Worm (Caenorhabditis elegans) whole organism, young adult: ENCODE measurements around the gene cpsf-4.

Source experiments
- B0019.2 ChIP-seq: fragments of 200-800 bp; sonication (Bioruptor generic); conservative IDR thresholded peaks from 2 replicates; pipeline ENCODE4 v1.3.6; 2022; ENCODE audit warnings: missing genetic modification reagents, missing genetic modification characterization, missing compliant biosample characterization
- B0261.1 ChIP-seq: sonication (generic microtip); optimal IDR thresholded peaks from 2 replicates; lab custom pipeline; 2016; ENCODE audit warnings: mild to moderate bottlenecking, missing genetic modification characterization, moderate library complexity, missing compliant biosample characterization
- C06A6.2 ChIP-seq: fragments of 200-800 bp; sonication (Bioruptor generic); conservative IDR thresholded peaks from 2 replicates; pipeline ENCODE4 v1.3.6; 2022; ENCODE audit warnings: missing genetic modification characterization, missing compliant biosample characterization
- C17E4.6 ChIP-seq: fragments of 200-800 bp; sonication (Bioruptor generic); IDR thresholded peaks from 2 replicates; pipeline ENCODE4 v1.3.6; 2022; ENCODE audit warnings: missing genetic modification reagents, missing genetic modification characterization, missing compliant biosample characterization
- F49E8.2 ChIP-seq: sonication (generic microtip); optimal IDR thresholded peaks from 3 replicates; lab custom pipeline; 2017; ENCODE audit warnings: missing genetic modification characterization, mild to moderate bottlenecking, missing compliant biosample characterization, antibody characterized with exemption, moderate library complexity; ENCODE audit not compliant: insufficient read depth
- F52B5.7 ChIP-seq: sonication (generic microtip); optimal IDR thresholded peaks from 2 replicates; lab custom pipeline; 2016; ENCODE audit warnings: mild to moderate bottlenecking, missing genetic modification characterization, missing compliant biosample characterization
- F55B11.4 ChIP-seq: sonication (generic microtip); optimal IDR thresholded peaks from 2 replicates; lab custom pipeline; 2016; ENCODE audit warnings: missing compliant biosample characterization, missing genetic modification characterization, borderline replicate concordance; ENCODE audit not compliant: insufficient read depth
- T07F8.4 ChIP-seq: sonication (generic microtip); optimal IDR thresholded peaks from 2 replicates; lab custom pipeline; 2016; ENCODE audit warnings: mild to moderate bottlenecking, missing genetic modification characterization, moderate library complexity, missing compliant biosample characterization
- Y56A3A.18 ChIP-seq: fragments of 200-800 bp; sonication (Bioruptor generic); IDR thresholded peaks from 2 replicates; pipeline ENCODE4 v1.3.6; 2022; ENCODE audit warnings: missing genetic modification reagents, missing genetic modification characterization, missing compliant biosample characterization
- akir-1 ChIP-seq: fragments of 200-800 bp; sonication (Bioruptor generic); optimal IDR thresholded peaks from 2 replicates; lab custom pipeline; 2018; ENCODE audit warnings: mild to moderate bottlenecking, missing genetic modification characterization, moderate library complexity, missing compliant biosample characterization
- aptf-3 ChIP-seq: fragments of 200-800 bp; sonication (Bioruptor generic); IDR thresholded peaks from 2 replicates; pipeline ENCODE4 v1.3.6; 2022; ENCODE audit warnings: missing genetic modification characterization, missing compliant biosample characterization
- attf-5 ChIP-seq: fragments of 200-800 bp; sonication (Bioruptor generic); optimal IDR thresholded peaks from 2 replicates; lab custom pipeline; 2018; ENCODE audit warnings: mild to moderate bottlenecking, missing genetic modification characterization, missing compliant biosample characterization
- attf-6 ChIP-seq: fragments of 200-800 bp; sonication (Bioruptor generic); IDR thresholded peaks from 2 replicates; pipeline ENCODE4 v1.3.6; 2022; ENCODE audit warnings: missing genetic modification reagents, missing genetic modification characterization, missing compliant biosample characterization
- ccch-3 ChIP-seq: fragments of 200-800 bp; sonication (Bioruptor generic); optimal IDR thresholded peaks from 2 replicates; lab custom pipeline; 2018; ENCODE audit warnings: mild to moderate bottlenecking, missing genetic modification characterization, missing compliant biosample characterization
- ceh-91 ChIP-seq: fragments of 200-800 bp; sonication (Bioruptor generic); IDR thresholded peaks from 2 replicates; pipeline ENCODE4 v1.3.6; 2022; ENCODE audit warnings: missing genetic modification reagents, missing genetic modification characterization, missing compliant biosample characterization
- efl-1 ChIP-seq: fragments of 150-350 bp; optimal IDR thresholded peaks from 2 replicates; lab custom pipeline; 2014; ENCODE audit warnings: missing biosample characterization, missing genetic modification reagents, missing genetic modification characterization
- hlh-12 ChIP-seq: sonication (generic microtip); optimal IDR thresholded peaks from 2 replicates; lab custom pipeline; 2016; ENCODE audit warnings: missing genetic modification characterization, missing compliant biosample characterization
- hsf-1 ChIP-seq: fragments of 200-800 bp; sonication (Bioruptor generic); IDR thresholded peaks from 2 replicates; pipeline ENCODE4 v1.3.6; 2022; ENCODE audit warnings: missing genetic modification reagents, missing genetic modification characterization, missing compliant biosample characterization
- lin-26 ChIP-seq: fragments of 200-800 bp; sonication (Bioruptor generic); IDR thresholded peaks from 2 replicates; pipeline ENCODE4 v1.3.6; 2022; ENCODE audit warnings: missing genetic modification reagents, missing genetic modification characterization, missing compliant biosample characterization
- lin-54 ChIP-seq: fragments of 200-800 bp; sonication (Bioruptor generic); optimal IDR thresholded peaks from 2 replicates; lab custom pipeline; 2018; ENCODE audit warnings: mild to moderate bottlenecking, missing genetic modification characterization, missing compliant biosample characterization
- madf-6 ChIP-seq: fragments of 200-800 bp; sonication (Bioruptor generic); IDR thresholded peaks from 2 replicates; pipeline ENCODE4 v1.3.6; 2022; ENCODE audit warnings: missing genetic modification reagents, missing genetic modification characterization, missing compliant biosample characterization
- madf-8 ChIP-seq: fragments of 200-800 bp; sonication (Bioruptor generic); conservative IDR thresholded peaks from 2 replicates; pipeline ENCODE4 v1.3.6; 2022; ENCODE audit warnings: missing genetic modification reagents, missing genetic modification characterization, missing compliant biosample characterization
- nfyb-1 ChIP-seq: fragments of 200-800 bp; sonication (Bioruptor generic); IDR thresholded peaks from 2 replicates; pipeline ENCODE4 v1.3.6; 2022; ENCODE audit warnings: missing genetic modification reagents, missing genetic modification characterization, missing compliant biosample characterization
- nhr-27 ChIP-seq: fragments of 200-800 bp; sonication (Bioruptor generic); optimal IDR thresholded peaks from 2 replicates; lab custom pipeline; 2018; ENCODE audit warnings: mild to moderate bottlenecking, missing genetic modification characterization, moderate library complexity, missing compliant biosample characterization
- pha-4 ChIP-seq: fragments of 150-350 bp; sonication (generic microtip); optimal IDR thresholded peaks from 2 replicates; lab custom pipeline; 2014; ENCODE audit warnings: missing biosample characterization, missing genetic modification reagents, missing genetic modification characterization
- rpc-1 ChIP-seq, 2 experiments: fragments of 150-350 bp in 1 of 2; sonication (generic microtip) in 1 of 2; optimal IDR thresholded peaks; 2 replicates each; lab custom pipeline; 2014 to 2018; ENCODE audit warnings: missing biosample characterization in 1 of 2, missing genetic modification characterization in 1 of 2, missing genetic modification reagents in 1 of 2, missing genotype in 1 of 2
- snpc-1.3 ChIP-seq: sonication (generic microtip); optimal IDR thresholded peaks from 2 replicates; lab custom pipeline; 2017; ENCODE audit warnings: missing genetic modification characterization, mild to moderate bottlenecking, missing compliant biosample characterization, antibody characterized with exemption, moderate library complexity, missing genotype, missing genetic modification reagents; ENCODE audit not compliant: insufficient read depth
- somi-1 ChIP-seq: fragments of 200-800 bp; sonication (Bioruptor generic); optimal IDR thresholded peaks from 2 replicates; lab custom pipeline; 2018; ENCODE audit warnings: mild to moderate bottlenecking, missing genetic modification characterization, missing compliant biosample characterization
- sptf-2 ChIP-seq: fragments of 200-800 bp; sonication (Bioruptor generic); optimal IDR thresholded peaks from 2 replicates; lab custom pipeline; 2018; ENCODE audit warnings: mild to moderate bottlenecking, missing genetic modification characterization, missing compliant biosample characterization
- tbx-9 ChIP-seq: sonication (generic microtip); optimal IDR thresholded peaks from 2 replicates; lab custom pipeline; 2016; ENCODE audit warnings: borderline replicate concordance, missing genetic modification characterization, inconsistent platforms, missing compliant biosample characterization
- xnd-1 ChIP-seq: sonication (generic microtip); optimal IDR thresholded peaks from 2 replicates; lab custom pipeline; 2016; ENCODE audit warnings: missing genotype, missing genetic modification reagents, missing genetic modification characterization, missing compliant biosample characterization
- ztf-22 ChIP-seq: fragments of 200-800 bp; sonication (Bioruptor generic); optimal IDR thresholded peaks from 2 replicates; lab custom pipeline; 2018; ENCODE audit warnings: mild to moderate bottlenecking, missing genetic modification characterization, moderate library complexity, missing compliant biosample characterization
- ztf-28 ChIP-seq: fragments of 200-800 bp; sonication (Bioruptor generic); IDR thresholded peaks from 2 replicates; pipeline ENCODE4 v1.3.6; 2022; ENCODE audit warnings: missing genetic modification reagents, missing genetic modification characterization, missing compliant biosample characterization

The cpsf-4 gene

DNA sequence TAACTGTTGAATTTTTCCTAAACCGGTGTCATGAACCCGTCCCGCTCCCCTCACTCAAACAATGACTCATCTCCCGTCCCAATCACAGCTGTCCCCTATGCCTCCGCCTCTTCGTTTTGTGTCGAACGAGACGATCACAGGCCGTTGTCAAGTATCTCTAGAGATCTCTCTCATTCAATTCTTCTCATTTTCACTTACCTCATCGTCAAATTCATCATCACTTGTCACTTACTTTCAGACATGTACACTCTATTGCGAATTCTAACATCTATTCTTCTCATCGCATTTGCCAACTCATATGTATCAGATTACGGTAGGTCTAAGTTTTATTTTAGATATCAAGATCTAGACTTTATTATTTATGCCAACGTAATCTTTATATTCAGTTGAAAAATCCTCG lies 35.7 kb downstream of the cpsf-4 start, which contains the start of gene K08E4.3:
Gene K08E4.3 (plus strand): TSS at position 235 of the 400 bp plus-strand sequence.
- no peak for TF ChIP-seq tbx-9
- no peak for TF ChIP-seq attf-5
- TF ChIP-seq sptf-2, result no peak
- no peak for TF ChIP-seq ccch-3 (GFP tag; lab: Kevin White, UChicago)
- TF ChIP-seq F55B11.4, result no peak
- TF ChIP-seq ztf-22 (GFP tag; lab: Kevin White, UChicago), result no peak
- TF ChIP-seq lin-26 (GFP tag; lab: Robert Waterston, UW), result no peak
- no peak for TF ChIP-seq snpc-1.3 (tag; lab: Kevin White, UChicago)
- no peak for TF ChIP-seq rpc-1 (optimal IDR thresholded peaks at IDR 0.05; lab: Kevin White, UChicago)
- no peak for TF ChIP-seq rpc-1 (tag; optimal IDR thresholded peaks at IDR 0.05; lab: Kevin White, UChicago)
- TF ChIP-seq B0019.2 (GFP tag; lab: Robert Waterston, UW), result no peak
- TF ChIP-seq F52B5.7 (tag; lab: Kevin White, UChicago), result no peak
- TF ChIP-seq akir-1 (GFP tag; lab: Kevin White, UChicago), result no peak
- TF ChIP-seq aptf-3 (GFP tag; lab: Robert Waterston, UW), result no peak

DNA sequence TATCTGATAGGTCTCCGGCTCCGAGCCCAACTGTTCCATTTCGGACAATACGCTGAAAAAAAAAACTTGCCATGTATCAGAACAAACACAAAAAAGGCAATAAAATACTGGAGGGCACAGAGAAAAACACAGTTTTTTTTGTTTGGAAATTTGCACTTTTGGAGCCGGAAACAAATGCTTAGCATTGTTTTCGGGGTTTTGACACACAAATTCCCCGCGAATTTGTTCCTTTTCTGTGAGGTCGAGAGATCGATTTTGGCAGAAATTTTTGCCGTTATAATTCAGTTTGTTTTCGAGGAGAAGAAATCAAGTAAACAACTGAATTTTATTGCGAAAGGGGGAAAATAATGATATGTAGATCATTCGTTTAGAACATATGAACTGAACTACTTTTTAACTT lies 36.6 kb downstream of the cpsf-4 start, which contains the start of gene K08E4.2:
Gene K08E4.2 (minus strand): TSS at position 54 of the 400 bp plus-strand sequence.
- TF ChIP-seq ceh-91 (GFP tag; lab: Robert Waterston, UW), result 0 out of 2 replicates have a peak, but pooled peaks have one; percentile 8
- TF ChIP-seq efl-1 (GFP tag; lab: Kevin White, UChicago), result peak; percentile 58
- TF ChIP-seq madf-6, result peak; percentile 57; the same call in 1 of the 2 replicates
- TF ChIP-seq Y56A3A.18, result no peak
- TF ChIP-seq madf-8 (GFP tag; lab: Robert Waterston, UW), result 0 out of 2 replicates have a peak, but pooled peaks have one; percentile 18
- TF ChIP-seq F49E8.2 (tag; lab: Kevin White, UChicago), result no peak
- no peak for TF ChIP-seq lin-54 (GFP tag; lab: Kevin White, UChicago)
- peak; percentile 28 for TF ChIP-seq xnd-1 (tag; lab: Kevin White, UChicago)

DNA sequence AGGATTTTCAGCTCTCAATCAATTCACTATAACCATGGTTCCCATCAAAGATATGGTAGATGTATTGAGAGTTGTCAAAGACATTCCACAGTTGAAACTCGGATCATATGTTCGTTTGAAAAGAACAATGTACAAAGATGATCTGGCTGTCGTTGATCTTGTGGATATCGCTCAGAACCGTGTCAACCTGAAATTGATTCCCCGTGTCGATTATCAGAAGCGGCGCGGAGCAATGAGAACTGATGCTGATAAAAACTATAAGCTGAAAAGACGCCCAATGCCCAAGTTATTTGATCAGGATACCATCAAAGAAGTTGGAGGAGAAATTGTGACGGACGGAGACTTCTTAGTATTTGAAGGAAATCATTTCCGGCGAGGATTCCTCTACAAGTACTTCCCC lies 40.8 kb downstream of the cpsf-4 start:
- TF ChIP-seq nfyb-1 (GFP tag; lab: Robert Waterston, UW) (no peak), hsf-1 (GFP tag; lab: Robert Waterston, UW) (no peak), B0261.1 (tag; lab: Kevin White, UChicago) (no peak), pha-4 (tag; lab: Kevin White, UChicago) (no peak), madf-6 (no peak), lin-26 (GFP tag; lab: Robert Waterston, UW) (no peak), ztf-28 (GFP tag; lab: Robert Waterston, UW) (no peak), C17E4.6 (GFP tag; lab: Robert Waterston, UW) (no peak), tbx-9 (no peak), C06A6.2 (no peak), akir-1 (GFP tag; lab: Kevin White, UChicago) (no peak), attf-6 (GFP tag; lab: Robert Waterston, UW) (no peak), T07F8.4 (tag; lab: Kevin White, UChicago) (no peak), Y56A3A.18 (no peak), somi-1 (no peak), nhr-27 (tag; lab: Kevin White, UChicago) (no peak), hlh-12 (tag; lab: Kevin White, UChicago) (no peak)
- TF ChIP-seq, all 124 proteins: peak for 0
